Worm (Caenorhabditis elegans): ENCODE measurements around the gene F39B3.7.

Gene F39B3.7

DNA sequence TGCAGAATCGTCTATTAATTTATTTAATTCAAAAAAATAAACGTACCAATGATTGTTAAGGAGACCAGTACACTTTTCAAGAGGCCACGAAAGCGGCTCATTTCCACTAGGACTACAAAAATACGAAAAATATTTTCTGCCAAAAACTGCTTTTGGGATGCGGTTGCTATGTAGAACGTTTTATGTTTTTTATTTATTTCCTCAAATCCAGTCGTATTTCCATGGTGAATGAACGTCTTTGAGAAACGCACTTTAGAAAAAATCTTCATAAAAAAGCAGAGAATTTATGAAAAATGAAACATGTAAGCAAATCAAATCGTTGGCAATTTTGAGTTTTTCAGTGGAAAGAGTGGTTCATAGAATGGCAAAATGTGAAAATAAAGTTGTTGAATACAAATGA is at the start of gene F39B3.7:
TSS of gene F39B3.7 (minus strand) at position 101 of the 400 bp plus-strand sequence.
- TF ChIP-seq F22D6.2 (tag; optimal IDR thresholded peaks at IDR 0.05) (no peak), lin-26 (GFP tag; IDR thresholded peaks at IDR 0.05) (no peak), Y79H2A.3 (GFP tag; conservative IDR thresholded peaks at IDR 0.05) (no peak), egrh-3 (GFP tag; IDR thresholded peaks at IDR 0.05) (no peak), C17E4.6 (GFP tag; IDR thresholded peaks at IDR 0.05) (no peak), ZK185.1 (tag; optimal IDR thresholded peaks at IDR 0.05; ENCODE audit: poor library complexity, severe bottlenecking) (no peak), F57C9.4 (tag; optimal IDR thresholded peaks at IDR 0.05) (no peak), lag-1 (GFP tag; IDR thresholded peaks at IDR 0.05) (no peak)

DNA sequence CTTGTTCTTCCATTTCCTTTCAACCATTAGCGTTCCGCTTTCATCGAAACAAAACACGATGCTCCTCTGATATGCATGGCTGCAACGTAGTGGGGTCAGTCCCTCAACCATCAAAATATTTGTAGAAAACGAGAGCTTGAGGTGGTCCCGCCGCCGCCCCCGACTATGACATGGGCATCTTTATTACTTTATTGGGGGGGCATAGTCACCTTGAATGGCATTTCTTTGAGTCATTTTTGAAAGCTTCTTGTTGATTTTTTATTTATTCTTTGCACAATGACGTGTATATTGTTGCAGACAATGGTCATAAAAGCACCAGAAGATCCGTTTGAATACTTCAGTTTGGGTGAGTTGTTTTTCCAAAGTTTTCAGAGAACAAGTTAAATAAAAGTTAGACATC is 47.0 kb upstream of the F39B3.7 start, which contains the start of gene ncs-7:
TSS of gene ncs-7 (plus strand) at position 301 of the 400 bp plus-strand sequence.
- TF ChIP-seq Y56A3A.18 (GFP tag; IDR thresholded peaks at IDR 0.05) = no peak

DNA sequence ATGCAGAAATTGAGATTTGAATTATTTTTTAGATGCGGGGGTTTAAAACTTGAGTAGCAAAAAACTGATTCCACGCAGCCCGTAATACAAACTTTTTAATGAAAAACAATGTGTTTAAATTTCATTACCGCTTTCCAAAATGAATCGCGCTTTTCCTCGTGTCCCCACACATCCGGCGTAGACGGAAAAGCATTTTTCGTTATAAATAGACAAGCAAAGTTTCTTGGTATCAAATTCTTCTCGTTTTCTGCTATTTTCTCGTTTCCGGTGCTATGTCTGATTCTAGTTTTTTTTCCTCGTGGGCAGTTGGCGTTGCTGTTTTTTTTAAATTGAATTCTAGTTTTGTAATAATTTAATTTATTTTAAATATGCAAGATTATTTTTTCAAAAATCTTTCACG is 45.7 kb upstream of the F39B3.7 start:
- TF ChIP-seq ztf-22 (GFP tag; optimal IDR thresholded peaks at IDR 0.05) = no peak
- TF ChIP-seq lin-54 (GFP tag; optimal IDR thresholded peaks at IDR 0.05) = no peak

DNA sequence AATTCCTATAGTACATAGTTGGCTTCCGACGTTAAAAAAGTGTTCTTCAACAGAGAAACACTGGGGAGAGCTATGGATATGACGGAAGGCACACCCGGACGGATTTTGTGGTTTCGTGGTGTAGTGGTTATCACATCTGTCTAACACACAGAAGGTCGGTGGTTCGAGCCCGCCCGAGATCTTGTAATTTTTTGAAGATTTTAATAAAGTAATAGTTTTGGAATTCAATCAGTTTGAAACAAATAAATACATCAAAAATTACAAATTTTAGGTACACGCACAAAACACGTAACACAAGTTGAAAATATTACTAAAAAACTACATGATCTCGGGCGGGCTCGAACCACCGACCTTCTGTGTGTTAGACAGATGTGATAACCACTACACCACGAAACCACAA is 43.9 kb upstream of the F39B3.7 start:
- TF ChIP-seq unc-130 (GFP tag; optimal IDR thresholded peaks at IDR 0.05) (no peak), let-526 (GFP tag; IDR thresholded peaks at IDR 0.05) (no peak), ZK185.1 (tag; optimal IDR thresholded peaks at IDR 0.05; ENCODE audit: poor library complexity, severe bottlenecking) (peak; percentile 24), ztf-22 (GFP tag; optimal IDR thresholded peaks at IDR 0.05) (no peak), B0261.1 (tag; optimal IDR thresholded peaks at IDR 0.05) (peak; percentile 72), lsl-1 (GFP tag; optimal IDR thresholded peaks at IDR 0.05) (peak; percentile 5), madf-10 (tag; optimal IDR thresholded peaks at IDR 0.05) (peak; percentile 24), chd-7 (tag; optimal IDR thresholded peaks at IDR 0.05) (peak; percentile 57), ztf-6 (GFP tag; IDR thresholded peaks at IDR 0.05) (0 out of 2 replicates have a peak, but pooled peaks have one; percentile 5), zim-3 (tag; optimal IDR thresholded peaks at IDR 0.05) (peak; percentile 72), D2030.7 (GFP tag; IDR thresholded peaks at IDR 0.05) (peak; percentile 94), gei-17 (GFP tag; optimal IDR thresholded peaks at IDR 0.05) (no peak), die-1 (tag; optimal IDR thresholded peaks at IDR 0.05) (peak; percentile 42), ceh-40 (GFP tag; IDR thresholded peaks at IDR 0.05) (no peak), T07F8.4 (tag; optimal IDR thresholded peaks at IDR 0.05) (peak; percentile 62), nhr-27 (tag; optimal IDR thresholded peaks at IDR 0.05) (no peak), repo-1 (tag; optimal IDR thresholded peaks at IDR 0.05) (peak; percentile 8), Y67H2A.10 (GFP tag; conservative IDR thresholded peaks at IDR 0.05) (no peak), madf-3 (GFP tag; IDR thresholded peaks at IDR 0.05) (no peak), nfyb-1 (GFP tag; IDR thresholded peaks at IDR 0.05) (no peak), ceh-27 (GFP tag; optimal IDR thresholded peaks at IDR 0.05) (peak; percentile 18), cebp-2 (GFP tag; IDR thresholded peaks at IDR 0.05) (0 out of 2 replicates have a peak, but pooled peaks have one; percentile 44), F23B12.7 (tag; optimal IDR thresholded peaks at IDR 0.05; ENCODE audit: insufficient read depth) (peak; percentile 15), Y95B8A.8 (GFP tag; IDR thresholded peaks at IDR 0.05) (no peak), hmg-20 (GFP tag; IDR thresholded peaks at IDR 0.05) (no peak), ztf-25 (GFP tag; IDR thresholded peaks at IDR 0.05) (peak; percentile 68; the same call in 1 of the 2 replicates), madf-8 (GFP tag; conservative IDR thresholded peaks at IDR 0.05) (no peak), pbrm-1 (GFP tag; IDR thresholded peaks at IDR 0.05) (peak; percentile 81), snpc-1.1 (tag; optimal IDR thresholded peaks at IDR 0.05; ENCODE audit: insufficient read depth) (peak; percentile 42), snpc-4 (GFP tag; optimal IDR thresholded peaks at IDR 0.05) (peak; percentile 50), snpc-4 (tag; optimal IDR thresholded peaks at IDR 0.05) (peak in 2 of 4 experiments; percentile 51 to 64), rcor-1 (GFP tag; IDR thresholded peaks at IDR 0.05) (peak; percentile 60; the same call in 1 of the 2 replicates), somi-1 (GFP tag; optimal IDR thresholded peaks at IDR 0.05) (peak; percentile 57), attf-3 (GFP tag; conservative IDR thresholded peaks at IDR 0.05) (no peak)

All from whole organism, young adult.